Fruit fly (Drosophila melanogaster): ENCODE measurements around the gene Arf4.

The Arf4 gene

dm6 chr4:1124494-1124780, 470 bp downstream of the Arf4 start:
- TF ChIP-seq pan (optimal IDR thresholded peaks at IDR 0.05) (no peak), usp (GFP tag; optimal IDR thresholded peaks at IDR 0.05) (no peak), psq (optimal IDR thresholded peaks at IDR 0.05) (no peak), Dll (optimal IDR thresholded peaks at IDR 0.05) (no peak), EcR (GFP tag; optimal IDR thresholded peaks at IDR 0.05) (no peak), CG8478 (optimal IDR thresholded peaks at IDR 0.05) (no peak)

- TF ChIP-seq EcR (GFP tag; optimal IDR thresholded peaks at IDR 0.05) (no peak), usp (GFP tag; optimal IDR thresholded peaks at IDR 0.05) (no peak), pan (optimal IDR thresholded peaks at IDR 0.05) (no peak), CG8478 (optimal IDR thresholded peaks at IDR 0.05) (no peak), Dll (optimal IDR thresholded peaks at IDR 0.05) (no peak), psq (optimal IDR thresholded peaks at IDR 0.05) (no peak)
Measured at dm6 chr4:1126290-1126689, 2.3 kb downstream of the Arf4 start, which contains the start of gene CG11155. Gene CG11155, plus strand, starts transcription at chr4:1126602.

DNA sequence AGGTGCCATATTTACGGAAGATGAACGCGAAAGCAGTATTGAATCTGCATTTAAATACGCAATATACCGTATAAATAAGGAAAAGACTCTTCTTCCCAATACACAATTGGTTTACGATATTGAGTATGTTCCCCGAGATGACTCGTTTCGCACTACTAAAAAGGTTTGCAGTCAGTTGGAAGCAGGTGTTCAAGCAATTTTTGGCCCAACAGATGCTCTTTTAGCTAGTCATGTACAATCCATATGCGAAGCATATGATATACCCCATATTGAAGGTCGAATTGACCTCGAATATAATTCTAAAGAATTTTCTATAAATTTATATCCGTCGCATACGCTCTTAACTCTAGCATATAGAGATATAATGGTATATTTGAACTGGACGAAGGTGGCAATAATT, 3.0 kb downstream of the Arf4 start:
- no peak for TF ChIP-seq EcR (GFP tag; optimal IDR thresholded peaks at IDR 0.05)

- TF ChIP-seq pan (optimal IDR thresholded peaks at IDR 0.05) (no peak), usp (GFP tag; optimal IDR thresholded peaks at IDR 0.05) (no peak), psq (optimal IDR thresholded peaks at IDR 0.05) (no peak), Dll (optimal IDR thresholded peaks at IDR 0.05) (no peak)
Measured at dm6 chr4:1144715-1145114, 20.7 kb downstream of the Arf4 start.

dm6 chr4:1146456-1146855, 22.5 kb downstream of the Arf4 start:
- TF ChIP-seq usp (GFP tag; optimal IDR thresholded peaks at IDR 0.05) = no peak
- no peak for TF ChIP-seq EcR (GFP tag; optimal IDR thresholded peaks at IDR 0.05)
- TF ChIP-seq psq (optimal IDR thresholded peaks at IDR 0.05) = no peak
- no peak for TF ChIP-seq pan (optimal IDR thresholded peaks at IDR 0.05)
- TF ChIP-seq CG8478 (optimal IDR thresholded peaks at IDR 0.05) = no peak
- TF ChIP-seq Dll (optimal IDR thresholded peaks at IDR 0.05) = no peak

DNA sequence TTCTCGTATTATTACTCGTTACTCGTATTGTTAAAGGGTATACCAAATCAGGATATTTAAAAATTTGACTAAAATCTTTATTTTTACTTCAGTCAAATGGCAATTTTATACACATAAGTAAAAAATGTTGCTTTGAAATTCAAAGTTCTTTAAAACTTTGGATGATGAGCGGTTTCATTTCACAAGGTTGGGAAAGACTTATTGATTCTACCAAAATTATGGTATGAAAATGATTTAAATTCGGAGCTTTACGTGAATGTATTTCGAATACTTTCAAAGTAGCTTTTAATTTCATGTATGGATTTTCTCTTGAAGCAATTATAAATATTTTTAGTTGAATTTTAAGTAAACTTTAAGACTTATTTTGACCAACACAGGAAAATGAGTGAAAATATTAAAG, 23.2 kb downstream of the Arf4 start, which contains the start of gene Kif3C:
Gene Kif3C, plus strand, starts transcription at position 301 of the 400 bp plus-strand sequence.
- no peak for TF ChIP-seq usp (GFP tag; optimal IDR thresholded peaks at IDR 0.05)
- TF ChIP-seq EcR (GFP tag; optimal IDR thresholded peaks at IDR 0.05) = no peak
- no peak for TF ChIP-seq pan (optimal IDR thresholded peaks at IDR 0.05)
- TF ChIP-seq CG8478 (optimal IDR thresholded peaks at IDR 0.05) = no peak
- TF ChIP-seq psq (optimal IDR thresholded peaks at IDR 0.05) = no peak
- no peak for TF ChIP-seq Dll (optimal IDR thresholded peaks at IDR 0.05)

dm6 chr4:1147966-1148541, 24.1 kb downstream of the Arf4 start:
- TF ChIP-seq CG8478 (optimal IDR thresholded peaks at IDR 0.05) (no peak), Dll (optimal IDR thresholded peaks at IDR 0.05) (no peak), pan (optimal IDR thresholded peaks at IDR 0.05) (no peak), EcR (GFP tag; optimal IDR thresholded peaks at IDR 0.05) (no peak), psq (optimal IDR thresholded peaks at IDR 0.05) (no peak), usp (GFP tag; optimal IDR thresholded peaks at IDR 0.05) (no peak)

DNA sequence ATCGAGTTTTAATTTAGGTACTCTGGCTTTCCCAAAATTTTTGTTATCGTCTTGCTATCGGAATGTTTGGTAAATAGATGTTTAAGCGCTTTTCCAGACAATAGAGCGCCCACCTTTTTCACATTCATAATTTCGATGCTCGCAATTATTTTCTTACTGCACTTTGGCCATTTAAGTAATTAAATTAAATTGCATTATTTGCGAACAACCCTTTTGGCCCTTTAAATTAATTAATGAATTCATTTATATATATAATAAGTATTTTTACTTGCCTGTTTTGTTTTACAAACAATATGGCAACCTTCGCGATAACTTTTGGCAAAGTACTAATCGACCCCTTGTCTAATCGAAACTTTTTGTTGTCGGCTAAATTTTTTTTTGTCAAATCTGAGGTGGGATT, 32.3 kb downstream of the Arf4 start:
- no peak for TF ChIP-seq psq (optimal IDR thresholded peaks at IDR 0.05)
- TF ChIP-seq pan (optimal IDR thresholded peaks at IDR 0.05) = no peak
- no peak for TF ChIP-seq EcR (GFP tag; optimal IDR thresholded peaks at IDR 0.05)
- TF ChIP-seq Dll (optimal IDR thresholded peaks at IDR 0.05) = no peak
- no peak for TF ChIP-seq usp (GFP tag; optimal IDR thresholded peaks at IDR 0.05)
- no peak for TF ChIP-seq CG8478 (optimal IDR thresholded peaks at IDR 0.05)

DNA sequence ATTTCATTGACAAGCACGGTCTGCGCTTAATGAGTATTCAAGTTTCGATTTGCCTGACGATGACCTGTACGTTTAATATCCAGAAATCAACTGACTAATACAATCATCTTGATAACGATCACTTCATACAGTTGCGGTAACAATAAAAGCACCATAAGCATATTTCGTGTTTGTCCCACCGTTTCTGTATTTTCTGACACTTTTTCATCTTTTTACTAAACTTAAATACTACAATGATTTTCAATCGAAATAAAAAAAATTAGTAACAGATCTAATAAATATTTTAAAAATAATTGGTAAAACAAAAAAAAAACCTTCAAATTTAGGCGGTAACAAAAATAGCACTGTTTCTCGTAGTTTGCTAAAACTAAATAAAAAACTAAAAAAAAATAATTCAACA, 38.1 kb downstream of the Arf4 start, which contains the start of gene CG32017:
Gene CG32017, minus strand, starts transcription at position 101 of the 400 bp plus-strand sequence.
- TF ChIP-seq Dll (optimal IDR thresholded peaks at IDR 0.05) = no peak
- no peak for TF ChIP-seq CG8478 (optimal IDR thresholded peaks at IDR 0.05)
- TF ChIP-seq pan (optimal IDR thresholded peaks at IDR 0.05) = no peak
- TF ChIP-seq usp (GFP tag; optimal IDR thresholded peaks at IDR 0.05) = no peak
- no peak for TF ChIP-seq EcR (GFP tag; optimal IDR thresholded peaks at IDR 0.05)
- no peak for TF ChIP-seq psq (optimal IDR thresholded peaks at IDR 0.05)

All from whole organism.